Fruit fly (Drosophila melanogaster) whole organism, wandering third instar larva: ENCODE data around the gene Lgr1.
A peak's percentile ranks its signal among the peaks of the same experiment; 100 is the strongest.
"Not testable (repeated sequence)": the region's sequence is repeated elsewhere in the genome, so short reads cannot be mapped to it uniquely, and the experiment has no call there.

Experiments used
- Abd-B ChIP-seq: fragments of >200 bp; optimal IDR thresholded peaks from 2 replicates; lab custom pipeline; 2017; ENCODE audit warnings: missing biosample characterization, missing genetic modification characterization
- CG32264 ChIP-seq: fragments of 200-800 bp; sonication (Bioruptor generic); optimal IDR thresholded peaks from 2 replicates; lab custom pipeline; 2016; ENCODE audit warnings: missing biosample characterization, missing genetic modification characterization
- CG9705 ChIP-seq: fragments of 200-800 bp; sonication (Bioruptor generic); optimal IDR thresholded peaks from 2 replicates; lab custom pipeline; 2018; ENCODE audit warnings: missing biosample characterization, mild to moderate bottlenecking, missing genetic modification characterization
- CrebA ChIP-seq: fragments of 200-800 bp; sonication (Bioruptor generic); optimal IDR thresholded peaks from 2 replicates; lab custom pipeline; 2016; ENCODE audit warnings: missing biosample characterization, mild to moderate bottlenecking, missing genetic modification characterization, borderline replicate concordance
- Dfd ChIP-seq: fragments of >200 bp; optimal IDR thresholded peaks from 2 replicates; lab custom pipeline; 2017; ENCODE audit warnings: missing biosample characterization, missing genetic modification characterization
- Dif ChIP-seq: fragments of 200-275, 200-300 bp; sonication (Bioruptor generic); optimal IDR thresholded peaks from 2 replicates; lab custom pipeline; 2018; ENCODE audit warnings: missing biosample characterization, missing genetic modification characterization; ENCODE audit not compliant: partially characterized antibody
- GATAd ChIP-seq: sonication (Bioruptor generic); optimal IDR thresholded peaks from 2 replicates; lab custom pipeline; 2016; ENCODE audit warnings: missing biosample characterization, missing genetic modification characterization
- HLH106 ChIP-seq: fragments of 200-800 bp; optimal IDR thresholded peaks from 3 replicates; lab custom pipeline; 2019; ENCODE audit warnings: missing biosample characterization, mild to moderate bottlenecking, missing genetic modification characterization, moderate library complexity
- Mio ChIP-seq: sonication (Bioruptor generic); optimal IDR thresholded peaks from 2 replicates; lab custom pipeline; 2016; ENCODE audit warnings: missing biosample characterization, missing genetic modification characterization
- Rel ChIP-seq, 2 experiments: fragments of 200-800 bp; sonication (Bioruptor generic) in 1 of 2; optimal IDR thresholded peaks; 2 replicates in 1 of 2; 3 replicates in 1 of 2; lab custom pipeline; 2016 to 2019; ENCODE audit warnings: mild to moderate bottlenecking in 2 of 2, missing biosample characterization in 2 of 2, missing genetic modification characterization in 2 of 2, moderate library complexity in 1 of 2
- Sp1 ChIP-seq: fragments of 200-800 bp; sonication (Bioruptor generic); optimal IDR thresholded peaks from 3 replicates; lab custom pipeline; 2019; ENCODE audit warnings: missing biosample characterization, mild to moderate bottlenecking, missing genetic modification characterization, moderate library complexity
- Vsx2 ChIP-seq: fragments of 200-300, 225-300 bp; sonication (Bioruptor generic); optimal IDR thresholded peaks from 2 replicates; lab custom pipeline; 2018; ENCODE audit warnings: missing biosample characterization, missing genetic modification characterization; ENCODE audit not compliant: partially characterized antibody
- br ChIP-seq: fragments of 200-800 bp; sonication (Bioruptor generic); optimal IDR thresholded peaks from 2 replicates; lab custom pipeline; 2016; ENCODE audit warnings: missing biosample characterization, missing genetic modification characterization
- brk ChIP-seq: fragments of 200-800 bp; sonication (Bioruptor generic); optimal IDR thresholded peaks from 2 replicates; lab custom pipeline; 2016; ENCODE audit warnings: missing biosample characterization, mild to moderate bottlenecking, missing genetic modification characterization
- dl ChIP-seq, 2 experiments: fragments of 175-275, 200-275 bp in 1 of 2; fragments of 200-275 bp in 1 of 2; sonication (Bioruptor generic); optimal IDR thresholded peaks; lab custom pipeline; 2018; ENCODE audit warnings: mild to moderate bottlenecking in 2 of 2, missing biosample characterization in 2 of 2, missing genetic modification characterization in 2 of 2, moderate library complexity in 2 of 2; ENCODE audit not compliant: partially characterized antibody in 2 of 2, insufficient read depth in 1 of 2
- dmrt93B ChIP-seq: fragments of 200-800 bp; sonication (Bioruptor generic); optimal IDR thresholded peaks from 2 replicates; lab custom pipeline; 2018; ENCODE audit warnings: missing biosample characterization, mild to moderate bottlenecking, missing genetic modification characterization
- dsf ChIP-seq: sonication (Bioruptor generic); optimal IDR thresholded peaks from 2 replicates; lab custom pipeline; 2016; ENCODE audit warnings: missing biosample characterization, missing genetic modification characterization, borderline replicate concordance
- ey ChIP-seq: fragments of 200-800 bp; sonication (Bioruptor generic); optimal IDR thresholded peaks from 2 replicates; lab custom pipeline; 2016; ENCODE audit warnings: missing biosample characterization, missing genetic modification characterization
- foxo ChIP-seq, 2 experiments: fragments of 200-800 bp; sonication (Bioruptor generic); optimal IDR thresholded peaks; 2 replicates in 1 of 2; 3 replicates in 1 of 2; lab custom pipeline; 2016 to 2017; ENCODE audit warnings: missing biosample characterization in 2 of 2, missing genetic modification characterization in 2 of 2
- fru ChIP-seq: fragments of 200-800 bp; sonication (Bioruptor generic); optimal IDR thresholded peaks from 3 replicates; lab custom pipeline; 2016; ENCODE audit warnings: missing biosample characterization, mild to moderate bottlenecking, missing genetic modification characterization
- h ChIP-seq: fragments of 200-800 bp; sonication (Bioruptor generic); optimal IDR thresholded peaks from 3 replicates; lab custom pipeline; 2016; ENCODE audit warnings: missing biosample characterization, mild to moderate bottlenecking, missing genetic modification characterization
- jim ChIP-seq: fragments of 175-275, 200-325 bp; sonication (Bioruptor generic); optimal IDR thresholded peaks from 2 replicates; lab custom pipeline; 2016; ENCODE audit warnings: missing biosample characterization, mild to moderate bottlenecking, missing genetic modification characterization
- lola ChIP-seq: fragments of >200 bp; optimal IDR thresholded peaks from 2 replicates; lab custom pipeline; 2017; ENCODE audit warnings: missing biosample characterization, missing genetic modification characterization
- pan ChIP-seq: fragments of >200 bp; optimal IDR thresholded peaks from 2 replicates; lab custom pipeline; 2017
- rgr ChIP-seq: fragments of 200-800 bp; sonication (Bioruptor generic); optimal IDR thresholded peaks from 3 replicates; lab custom pipeline; 2016; ENCODE audit warnings: missing biosample characterization, mild to moderate bottlenecking, missing genetic modification characterization
- sage ChIP-seq: fragments of 200-800 bp; sonication (Bioruptor generic); optimal IDR thresholded peaks from 2 replicates; lab custom pipeline; 2016; ENCODE audit warnings: missing biosample characterization, mild to moderate bottlenecking, missing genetic modification characterization
- sv ChIP-seq: fragments of 200-800 bp; sonication (Bioruptor generic); optimal IDR thresholded peaks from 3 replicates; lab custom pipeline; 2016; ENCODE audit warnings: missing biosample characterization, missing genetic modification characterization
- usp ChIP-seq: fragments of >200 bp; optimal IDR thresholded peaks from 2 replicates; lab custom pipeline; 2017; ENCODE audit warnings: missing biosample characterization, missing genetic modification characterization
- woc ChIP-seq: sonication (Bioruptor generic); optimal IDR thresholded peaks from 2 replicates; lab custom pipeline; 2016; ENCODE audit warnings: missing biosample characterization, mild to moderate bottlenecking, missing genetic modification characterization

The Lgr1 gene

dm6 chr3R:17762261-17762660, 36.7 kb downstream of the Lgr1 start:
- no peak for TF ChIP-seq Mio (GFP tag; lab: Kevin White, UChicago)
- no peak for TF ChIP-seq Rel (GFP tag; optimal IDR thresholded peaks at IDR 0.05; lab: Kevin White, UChicago)
- TF ChIP-seq Rel (tag; optimal IDR thresholded peaks at IDR 0.05; lab: Kevin White, UChicago), result no peak
- no peak for TF ChIP-seq pan (lab: Kevin White, UChicago)
- TF ChIP-seq brk, result no peak
- no peak for TF ChIP-seq lola (GFP tag; lab: Kevin White, UChicago)
- TF ChIP-seq dmrt93B, result no peak
- no peak for TF ChIP-seq CrebA (GFP tag; lab: Kevin White, UChicago)
- no peak for TF ChIP-seq br

dm6 chr3R:17763088-17763487, 37.5 kb downstream of the Lgr1 start, which contains the start of gene TyrR:
Gene TyrR (minus strand): TSS chr3R:17763188.
- TF ChIP-seq foxo (GFP tag; optimal IDR thresholded peaks at IDR 0.05; lab: Kevin White, UChicago); CG9705; Vsx2 (GFP tag; lab: Kevin White, UChicago): not testable (repeated sequence)

dm6 chr3R:17773893-17774292, 48.3 kb downstream of the Lgr1 start:
- peak; percentile 88 for TF ChIP-seq Dfd (GFP tag; lab: Kevin White, UChicago)
- no peak for TF ChIP-seq h (GFP tag; lab: Kevin White, UChicago)

dm6 chr3R:17774538-17774937, 49.0 kb downstream of the Lgr1 start:
- TF ChIP-seq woc (GFP tag; lab: Kevin White, UChicago), result no peak

- no peak for TF ChIP-seq br
- no peak for TF ChIP-seq sage (GFP tag; lab: Kevin White, UChicago)
- TF ChIP-seq Dif, result no peak
- TF ChIP-seq, all 38 proteins: peak for 0
Measured at dm6 chr3R:17776104-17776589, 50.6 kb downstream of the Lgr1 start.

- TF ChIP-seq Abd-B (GFP tag; lab: Kevin White, UChicago), result no peak
- TF ChIP-seq brk, result no peak
- TF ChIP-seq GATAd (GFP tag; lab: Kevin White, UChicago), result no peak
- no peak for TF ChIP-seq dsf
- no peak for TF ChIP-seq Dfd (GFP tag; lab: Kevin White, UChicago)
- no peak for TF ChIP-seq CG32264 (GFP tag; lab: Kevin White, UChicago)
- no peak for TF ChIP-seq usp (GFP tag; lab: Kevin White, UChicago)
- no peak for TF ChIP-seq dl (GFP tag; optimal IDR thresholded peaks at IDR 0.05; lab: Kevin White, UChicago; ENCODE audit: insufficient read depth in 1 of 2, partially characterized antibody in 2 of 2)
- TF ChIP-seq ey (GFP tag; lab: Kevin White, UChicago), result no peak
- TF ChIP-seq rgr (GFP tag; lab: Kevin White, UChicago), result no peak
- no peak for TF ChIP-seq lola (GFP tag; lab: Kevin White, UChicago)
- no peak for TF ChIP-seq h (GFP tag; lab: Kevin White, UChicago)
- TF ChIP-seq Dif, result no peak
- no peak for TF ChIP-seq HLH106 (tag; lab: Kevin White, UChicago)
- no peak for TF ChIP-seq jim (GFP tag; lab: Kevin White, UChicago)
- TF ChIP-seq Rel (GFP tag; optimal IDR thresholded peaks at IDR 0.05; lab: Kevin White, UChicago), result no peak
- no peak for TF ChIP-seq Rel (tag; optimal IDR thresholded peaks at IDR 0.05; lab: Kevin White, UChicago)
- no peak for TF ChIP-seq br
Measured at dm6 chr3R:17776952-17777407, 51.4 kb downstream of the Lgr1 start.

- TF ChIP-seq HLH106 (tag; lab: Kevin White, UChicago) (peak; percentile 54), fru (GFP tag; lab: Kevin White, UChicago) (peak; percentile 31), sv (GFP tag; lab: Kevin White, UChicago) (peak; percentile 54), br (peak; percentile 22), Sp1 (GFP tag; lab: Kevin White, UChicago) (no peak), h (GFP tag; lab: Kevin White, UChicago) (peak; percentile 37), foxo (GFP tag; optimal IDR thresholded peaks at IDR 0.05; lab: Kevin White, UChicago) (peak in 1 of 2 experiments; percentile 40), rgr (GFP tag; lab: Kevin White, UChicago) (peak; percentile 29), pan (lab: Kevin White, UChicago) (no peak), ey (GFP tag; lab: Kevin White, UChicago) (peak; percentile 46)
Measured at dm6 chr3R:17781371-17781770, 55.8 kb downstream of the Lgr1 start.
